Worm (Caenorhabditis elegans): ENCODE measurements around the gene rpoa-1.
A peak's percentile ranks its signal among the peaks of the same experiment; 100 is the strongest.

rpoa-1 gene

DNA sequence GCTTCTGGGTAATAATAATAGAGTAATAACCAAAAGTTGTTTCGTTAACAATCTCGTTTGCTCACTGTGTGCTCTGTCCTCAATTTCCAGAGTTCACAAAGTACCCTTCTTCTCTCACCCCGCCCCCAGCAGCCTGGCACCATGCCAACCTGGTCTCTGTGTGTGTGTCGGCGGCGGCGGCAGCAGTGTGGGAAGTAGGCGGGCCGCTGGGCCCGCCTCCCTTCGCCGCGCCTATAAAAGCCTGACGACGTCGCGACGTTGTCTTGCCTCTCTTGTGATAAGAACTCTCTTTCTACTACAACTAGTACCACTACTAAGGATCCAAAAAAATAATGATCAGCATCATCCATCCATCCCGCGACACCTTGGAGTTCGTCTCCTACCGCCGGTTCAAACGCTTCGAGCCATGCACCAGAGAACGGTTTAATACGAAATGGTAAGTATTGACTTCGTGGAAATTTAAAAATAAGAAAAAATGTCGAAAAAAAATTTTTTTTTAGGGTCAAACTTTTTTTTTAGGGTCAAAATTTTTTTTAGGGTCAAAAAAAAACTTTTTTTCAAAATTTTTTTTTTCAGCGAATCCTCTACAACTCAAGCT, 25.7 kb downstream of the rpoa-1 start, which contains the start of gene C31C9.7 (continued):
- TF ChIP-seq mxl-3 (GFP tag; optimal IDR thresholded peaks at IDR 0.05) (no peak), Y105C5A.15 (GFP tag; IDR thresholded peaks at IDR 0.05) (0 out of 2 replicates have a peak, but pooled peaks have one; percentile 22), zfp-3 (GFP tag; conservative IDR thresholded peaks at IDR 0.05) (no peak), ceh-62 (tag; optimal IDR thresholded peaks at IDR 0.05) (no peak), tag-97 (GFP tag; IDR thresholded peaks at IDR 0.05) (no peak), dmd-9 (GFP tag; IDR thresholded peaks at IDR 0.05) (no peak), fkh-10 (GFP tag; optimal IDR thresholded peaks at IDR 0.05) (no peak), mdl-1 (tag; optimal IDR thresholded peaks at IDR 0.05) (peak in 1 of 2 experiments; percentile 20), Y5F2A.4 (GFP tag; optimal IDR thresholded peaks at IDR 0.05) (no peak), hlh-30 (tag; optimal IDR thresholded peaks at IDR 0.05; ENCODE audit: insufficient read depth) (peak; percentile 25), set-16 (GFP tag; IDR thresholded peaks at IDR 0.05) (peak; percentile 94), ceh-28 (tag; optimal IDR thresholded peaks at IDR 0.05) (no peak), ceh-20 (GFP tag; IDR thresholded peaks at IDR 0.05) (no peak)

DNA sequence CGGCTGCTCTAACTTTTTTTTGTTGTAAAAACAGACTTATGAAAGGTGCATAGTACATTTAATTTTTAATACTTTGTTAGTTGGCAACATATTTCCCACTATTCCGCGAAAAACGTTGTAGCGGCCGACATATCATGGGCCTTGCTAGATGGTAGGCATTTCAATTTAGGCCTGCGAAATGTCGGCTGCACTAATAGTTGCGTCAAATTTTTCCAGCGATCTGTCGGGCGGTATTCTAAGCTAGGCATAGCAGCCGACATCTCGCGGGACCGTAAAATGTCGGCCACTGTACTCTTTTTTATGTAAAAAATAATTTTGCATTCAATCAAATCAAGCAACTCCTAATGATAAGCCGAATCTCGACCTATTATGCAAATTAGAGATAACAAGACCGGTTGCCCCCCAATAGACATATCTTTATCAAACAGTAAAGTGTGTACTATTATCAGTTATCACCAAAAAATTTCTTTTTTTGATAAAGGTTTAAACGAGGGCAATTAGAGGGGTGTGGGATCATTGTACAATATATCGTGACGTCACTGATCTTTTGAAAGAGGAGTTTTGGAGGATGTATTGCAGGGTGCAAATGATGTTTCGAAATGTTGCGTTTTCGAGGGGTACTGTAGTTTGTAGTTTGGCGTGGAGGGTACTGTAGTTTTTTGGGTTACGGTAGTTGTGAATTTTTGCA, 29.5 kb downstream of the rpoa-1 start:
- peak; percentile 22 for TF ChIP-seq hlh-30 (tag; optimal IDR thresholded peaks at IDR 0.05; ENCODE audit: insufficient read depth)
- peak; percentile 67 for TF ChIP-seq php-3 (GFP tag; IDR thresholded peaks at IDR 0.05)
- no peak for TF ChIP-seq ceh-44 (GFP tag; IDR thresholded peaks at IDR 0.05)
- TF ChIP-seq arid-1 (GFP tag; conservative IDR thresholded peaks at IDR 0.05): no peak
- TF ChIP-seq lin-38 (GFP tag; IDR thresholded peaks at IDR 0.05): no peak
- TF ChIP-seq dmd-6 (GFP tag; IDR thresholded peaks at IDR 0.05): peak; percentile 85
- no peak for TF ChIP-seq egl-27 (tag; optimal IDR thresholded peaks at IDR 0.05)
- TF ChIP-seq nhr-48 (tag; optimal IDR thresholded peaks at IDR 0.05): peak; percentile 88
- peak; percentile 81 for TF ChIP-seq hlh-11 (tag; optimal IDR thresholded peaks at IDR 0.05)
- TF ChIP-seq nhr-77 (tag; optimal IDR thresholded peaks at IDR 0.05): peak; percentile 85
- TF ChIP-seq mep-1 (tag; optimal IDR thresholded peaks at IDR 0.05): peak; percentile 8
- TF ChIP-seq T26A8.4 (GFP tag; IDR thresholded peaks at IDR 0.05): no peak
- TF ChIP-seq nhr-28 (tag; optimal IDR thresholded peaks at IDR 0.05): peak; percentile 82
- peak; percentile 31 for TF ChIP-seq mxl-3 (GFP tag; optimal IDR thresholded peaks at IDR 0.05)
- TF ChIP-seq dve-1 (tag; optimal IDR thresholded peaks at IDR 0.05; ENCODE audit: insufficient read depth): peak; percentile 93
- peak; percentile 85 for TF ChIP-seq pqm-1 (tag; optimal IDR thresholded peaks at IDR 0.05)
- peak in 1 of 2 experiments; percentile 54 for TF ChIP-seq mdl-1 (tag; optimal IDR thresholded peaks at IDR 0.05)
- TF ChIP-seq nhr-11 (tag; optimal IDR thresholded peaks at IDR 0.05): no peak
- TF ChIP-seq aha-1 (tag): peak; percentile 69
- peak; percentile 5 for TF ChIP-seq nhr-10 (tag; optimal IDR thresholded peaks at IDR 0.05)
- TF ChIP-seq tra-1 (GFP tag; IDR thresholded peaks at IDR 0.05): no peak
- peak in 1 of 2 experiments; percentile 78 for TF ChIP-seq lsy-2 (tag; optimal IDR thresholded peaks at IDR 0.05)
- TF ChIP-seq daf-16 (GFP tag; optimal IDR thresholded peaks at IDR 0.05): no peak
- peak; percentile 88 for TF ChIP-seq daf-16 (tag; optimal IDR thresholded peaks at IDR 0.05)

DNA sequence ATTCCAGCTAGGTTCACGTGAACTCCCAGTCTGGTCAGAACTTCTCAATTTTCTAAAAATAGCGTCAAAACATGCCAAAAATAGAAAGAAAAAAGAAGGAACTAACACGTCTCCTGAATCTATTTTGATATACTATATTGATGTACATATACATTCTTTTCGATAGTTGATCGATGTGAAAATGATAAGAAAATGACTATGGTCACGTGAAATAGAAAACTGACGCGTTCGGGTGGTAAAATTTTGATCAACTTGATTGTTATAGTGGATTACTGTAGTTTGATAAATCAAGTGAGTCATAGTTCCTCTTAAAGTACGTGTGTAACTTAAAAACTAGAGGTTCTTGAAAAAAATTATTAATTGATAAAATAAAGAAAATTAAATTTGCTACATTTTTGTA, 30.2 kb downstream of the rpoa-1 start:
- TF ChIP-seq set-16 (GFP tag; IDR thresholded peaks at IDR 0.05) (no peak), daf-16 (GFP tag; optimal IDR thresholded peaks at IDR 0.05) (no peak), daf-16 (tag; optimal IDR thresholded peaks at IDR 0.05) (peak; percentile 54), Y105C5A.15 (GFP tag; IDR thresholded peaks at IDR 0.05) (no peak), unc-62 (GFP tag; optimal IDR thresholded peaks at IDR 0.05 in 1 of 2) (no peak), unc-62 (tag; optimal IDR thresholded peaks at IDR 0.05) (no peak), T20F7.1 (GFP tag; optimal IDR thresholded peaks at IDR 0.05) (peak; percentile 45), nhr-6 (tag; optimal IDR thresholded peaks at IDR 0.05) (no peak), hlh-30 (tag; optimal IDR thresholded peaks at IDR 0.05; ENCODE audit: insufficient read depth) (peak; percentile 36), egl-43 (GFP tag; IDR thresholded peaks at IDR 0.05) (no peak), aha-1 (tag) (peak; percentile 82), nhr-77 (tag; optimal IDR thresholded peaks at IDR 0.05) (peak; percentile 56), php-3 (GFP tag; IDR thresholded peaks at IDR 0.05) (0 out of 2 replicates have a peak, but pooled peaks have one; percentile 45), lsy-2 (tag; optimal IDR thresholded peaks at IDR 0.05) (peak in 1 of 2 experiments; percentile 79), mxl-3 (GFP tag; optimal IDR thresholded peaks at IDR 0.05) (no peak), pha-4 (GFP tag; IDR thresholded peaks at IDR 0.05) (no peak), pha-4 (tag; optimal IDR thresholded peaks at IDR 0.05) (no peak), ztf-7 (tag; optimal IDR thresholded peaks at IDR 0.05) (peak; percentile 15), cey-2 (tag; optimal IDR thresholded peaks at IDR 0.05; ENCODE audit: borderline replicate concordance, insufficient read depth) (no peak), nhr-28 (tag; optimal IDR thresholded peaks at IDR 0.05) (peak; percentile 74), dmd-6 (GFP tag; IDR thresholded peaks at IDR 0.05) (peak; percentile 76), hmg-1.1 (GFP tag; IDR thresholded peaks at IDR 0.05) (no peak), dve-1 (tag; optimal IDR thresholded peaks at IDR 0.05; ENCODE audit: insufficient read depth) (peak; percentile 82), mdl-1 (tag; optimal IDR thresholded peaks at IDR 0.05) (peak in 1 of 2 experiments; percentile 40), F10B5.3 (tag; optimal IDR thresholded peaks at IDR 0.05) (no peak)
